Fruit fly (Drosophila melanogaster): Measurements from ENCODE around the gene CG14153.

CG14153 gene

dm6 chr3L:10659524-10659923 is 16.2 kb downstream of the CG14153 start:
- TF ChIP-seq bab1 (GFP tag; optimal IDR thresholded peaks at IDR 0.05) (no peak), CG11617 (GFP tag; optimal IDR thresholded peaks at IDR 0.05) (no peak), Clk (GFP tag; optimal IDR thresholded peaks at IDR 0.05) (no peak), CG5204 (GFP tag; optimal IDR thresholded peaks at IDR 0.05) (no peak), Hr96 (GFP tag; optimal IDR thresholded peaks at IDR 0.05) (no peak), CG7101 (tag; optimal IDR thresholded peaks at IDR 0.05) (no peak), CG12768 (GFP tag; optimal IDR thresholded peaks at IDR 0.05) (no peak), pad (GFP tag; optimal IDR thresholded peaks at IDR 0.05) (no peak), tj (GFP tag; optimal IDR thresholded peaks at IDR 0.05) (no peak), CG7045 (GFP tag; optimal IDR thresholded peaks at IDR 0.05) (no peak), ovo (GFP tag; optimal IDR thresholded peaks at IDR 0.05) (no peak)

dm6 chr3L:10659993-10660743 is 16.8 kb downstream of the CG14153 start:
- TF ChIP-seq cic (GFP tag; optimal IDR thresholded peaks at IDR 0.05) = no peak
- no peak for TF ChIP-seq CG7045 (GFP tag; optimal IDR thresholded peaks at IDR 0.05)
- TF ChIP-seq tj (GFP tag; optimal IDR thresholded peaks at IDR 0.05) = no peak
- TF ChIP-seq bab1 (GFP tag; optimal IDR thresholded peaks at IDR 0.05) = no peak
- no peak for TF ChIP-seq CG12768 (GFP tag; optimal IDR thresholded peaks at IDR 0.05)
- no peak for TF ChIP-seq pad (GFP tag; optimal IDR thresholded peaks at IDR 0.05)
- no peak for TF ChIP-seq Mnt (GFP tag; optimal IDR thresholded peaks at IDR 0.05)
- peak; percentile 92 for TF ChIP-seq kay (GFP tag; ENCODE audit: borderline replicate concordance)
- no peak for TF ChIP-seq toe (GFP tag; optimal IDR thresholded peaks at IDR 0.05)

- TF ChIP-seq CG11617 (GFP tag; optimal IDR thresholded peaks at IDR 0.05) (peak; percentile 41), cic (GFP tag; optimal IDR thresholded peaks at IDR 0.05) (peak; percentile 31), tj (GFP tag; optimal IDR thresholded peaks at IDR 0.05) (peak; percentile 81), Clk (GFP tag; optimal IDR thresholded peaks at IDR 0.05) (no peak), pad (GFP tag; optimal IDR thresholded peaks at IDR 0.05) (peak; percentile 42), CG5204 (GFP tag; optimal IDR thresholded peaks at IDR 0.05) (no peak), CG14711 (tag; optimal IDR thresholded peaks at IDR 0.05) (no peak), CG1620 (GFP tag; optimal IDR thresholded peaks at IDR 0.05) (peak; percentile 42), bab1 (GFP tag; optimal IDR thresholded peaks at IDR 0.05) (peak; percentile 55), Mnt (GFP tag; optimal IDR thresholded peaks at IDR 0.05) (peak; percentile 68), CG7101 (tag; optimal IDR thresholded peaks at IDR 0.05) (peak; percentile 69), cnc (optimal IDR thresholded peaks at IDR 0.05) (no peak), Crg-1 (GFP tag; optimal IDR thresholded peaks at IDR 0.05) (peak; percentile 13), kay (GFP tag; ENCODE audit: borderline replicate concordance) (no peak), CG12768 (GFP tag; optimal IDR thresholded peaks at IDR 0.05) (peak; percentile 32), CG33017 (tag; optimal IDR thresholded peaks at IDR 0.05) (no peak), toe (GFP tag; optimal IDR thresholded peaks at IDR 0.05) (no peak), Hr96 (GFP tag; optimal IDR thresholded peaks at IDR 0.05) (no peak), CG7045 (GFP tag; optimal IDR thresholded peaks at IDR 0.05) (peak; percentile 34), ovo (GFP tag; optimal IDR thresholded peaks at IDR 0.05) (peak; percentile 7)
Measured at dm6 chr3L:10660744-10661589, 17.6 kb downstream of the CG14153 start, which contains the start of the genes CG32066 and CG8003. TSS of gene CG32066 (minus strand) at chr3L:10661013. TSS of gene CG8003 (plus strand) at chr3L:10661475.

- peak; percentile 33 for TF ChIP-seq bab1 (GFP tag; optimal IDR thresholded peaks at IDR 0.05)
- TF ChIP-seq pad (GFP tag; optimal IDR thresholded peaks at IDR 0.05) = no peak
Measured at dm6 chr3L:10663190-10663763, 19.9 kb downstream of the CG14153 start, which contains the start of gene Adi1. TSS of gene Adi1 (plus strand) at chr3L:10663376.

- peak; percentile 56 for TF ChIP-seq ovo (GFP tag; optimal IDR thresholded peaks at IDR 0.05)
- peak; percentile 6 for TF ChIP-seq toe (GFP tag; optimal IDR thresholded peaks at IDR 0.05)
- peak; percentile 76 for TF ChIP-seq bab1 (GFP tag; optimal IDR thresholded peaks at IDR 0.05)
- TF ChIP-seq CG12768 (GFP tag; optimal IDR thresholded peaks at IDR 0.05) = peak; percentile 72
- TF ChIP-seq kay (GFP tag; ENCODE audit: borderline replicate concordance) = peak; percentile 67
- TF ChIP-seq Hr96 (GFP tag; optimal IDR thresholded peaks at IDR 0.05) = peak; percentile 54
- peak; percentile 78 for TF ChIP-seq Mnt (GFP tag; optimal IDR thresholded peaks at IDR 0.05)
- peak; percentile 89 for TF ChIP-seq cic (GFP tag; optimal IDR thresholded peaks at IDR 0.05)
- TF ChIP-seq pad (GFP tag; optimal IDR thresholded peaks at IDR 0.05) = peak; percentile 45
- peak; percentile 76 for TF ChIP-seq CG33017 (tag; optimal IDR thresholded peaks at IDR 0.05)
- TF ChIP-seq CG1620 (GFP tag; optimal IDR thresholded peaks at IDR 0.05) = peak; percentile 39
- TF ChIP-seq Crg-1 (GFP tag; optimal IDR thresholded peaks at IDR 0.05) = peak; percentile 43
- peak; percentile 28 for TF ChIP-seq CG7045 (GFP tag; optimal IDR thresholded peaks at IDR 0.05)
- TF ChIP-seq cnc (optimal IDR thresholded peaks at IDR 0.05) = no peak
- no peak for TF ChIP-seq Clk (GFP tag; optimal IDR thresholded peaks at IDR 0.05)
- TF ChIP-seq CG5204 (GFP tag; optimal IDR thresholded peaks at IDR 0.05) = no peak
- TF ChIP-seq tj (GFP tag; optimal IDR thresholded peaks at IDR 0.05) = peak; percentile 51
- TF ChIP-seq CG7101 (tag; optimal IDR thresholded peaks at IDR 0.05) = peak; percentile 78
- TF ChIP-seq CG14711 (tag; optimal IDR thresholded peaks at IDR 0.05) = peak; percentile 39
- TF ChIP-seq CG11617 (GFP tag; optimal IDR thresholded peaks at IDR 0.05) = peak; percentile 59
Measured at dm6 chr3L:10664511-10665062, 21.3 kb downstream of the CG14153 start, which contains the start of gene simj. TSS of gene simj (plus strand) at chr3L:10664739.

Measured in whole organism, adult.